Worm (Caenorhabditis elegans): ENCODE measurements around the gene F15E6.6.

- TF ChIP-seq nhr-10 (tag; optimal IDR thresholded peaks at IDR 0.05) (no peak), mxl-2 (GFP tag; conservative IDR thresholded peaks at IDR 0.05) (no peak), unc-130 (GFP tag; optimal IDR thresholded peaks at IDR 0.05) (no peak), dmd-9 (GFP tag; IDR thresholded peaks at IDR 0.05) (no peak), nhr-11 (tag; optimal IDR thresholded peaks at IDR 0.05) (no peak), nhr-76 (tag; optimal IDR thresholded peaks at IDR 0.05) (no peak), nhr-102 (tag; optimal IDR thresholded peaks at IDR 0.05) (no peak), nhr-25 (tag; optimal IDR thresholded peaks at IDR 0.05; ENCODE audit: borderline replicate concordance, insufficient read depth) (no peak)
Observed at ce11 chrIV:4318056-4318455, 34.1 kb upstream of the F15E6.6 start.

Measured in whole organism, L4 larva.